Worm (Caenorhabditis elegans): ENCODE results near the gene mam-3.

The mam-3 gene

ce11 chrIV:13483596-13483995 lies 38.4 kb upstream of the mam-3 start:
- TF ChIP-seq ceh-9 (tag; optimal IDR thresholded peaks at IDR 0.05) (no peak), ztf-11 (tag; optimal IDR thresholded peaks at IDR 0.05) (no peak), zag-1 (tag; optimal IDR thresholded peaks at IDR 0.05) (no peak), ceh-16 (tag; optimal IDR thresholded peaks at IDR 0.05) (no peak), mdl-1 (tag; optimal IDR thresholded peaks at IDR 0.05) (no peak), hmg-11 (tag; optimal IDR thresholded peaks at IDR 0.05) (no peak), nhr-28 (tag; optimal IDR thresholded peaks at IDR 0.05) (no peak), pha-4 (tag; optimal IDR thresholded peaks at IDR 0.05) (no peak), unc-62 (GFP tag; optimal IDR thresholded peaks at IDR 0.05) (no peak), R02D3.7 (tag; optimal IDR thresholded peaks at IDR 0.05) (no peak), egl-27 (tag; optimal IDR thresholded peaks at IDR 0.05) (no peak), ama-1 (optimal IDR thresholded peaks at IDR 0.05) (no peak), nhr-76 (tag; optimal IDR thresholded peaks at IDR 0.05) (no peak)

- TF ChIP-seq lin-39 (tag; optimal IDR thresholded peaks at IDR 0.05) (no peak), fkh-10 (GFP tag; optimal IDR thresholded peaks at IDR 0.05) (no peak), ceh-28 (tag; optimal IDR thresholded peaks at IDR 0.05) (no peak), ceh-16 (tag; optimal IDR thresholded peaks at IDR 0.05) (no peak), pqm-1 (tag; optimal IDR thresholded peaks at IDR 0.05) (no peak), mml-1 (tag; optimal IDR thresholded peaks at IDR 0.05) (no peak), nhr-43 (tag; optimal IDR thresholded peaks at IDR 0.05; ENCODE audit: poor library complexity, severe bottlenecking) (no peak), lsy-12 (tag; optimal IDR thresholded peaks at IDR 0.05) (no peak), fkh-2 (tag; optimal IDR thresholded peaks at IDR 0.05) (no peak), nhr-11 (tag; optimal IDR thresholded peaks at IDR 0.05) (no peak), daf-12 (tag; optimal IDR thresholded peaks at IDR 0.05) (no peak), eor-1 (tag; optimal IDR thresholded peaks at IDR 0.05) (no peak), egl-5 (tag; optimal IDR thresholded peaks at IDR 0.05) (no peak), mdl-1 (tag; optimal IDR thresholded peaks at IDR 0.05) (no peak), nfya-1 (tag; optimal IDR thresholded peaks at IDR 0.05; ENCODE audit: insufficient read depth) (no peak), ama-1 (optimal IDR thresholded peaks at IDR 0.05) (no peak), ztf-11 (tag; optimal IDR thresholded peaks at IDR 0.05) (no peak)
Observed at ce11 chrIV:13482469-13482868, 37.3 kb upstream of the mam-3 start, which contains the start of gene Y38H8A.1. Gene Y38H8A.1, plus strand, starts transcription at chrIV:13482769.

DNA sequence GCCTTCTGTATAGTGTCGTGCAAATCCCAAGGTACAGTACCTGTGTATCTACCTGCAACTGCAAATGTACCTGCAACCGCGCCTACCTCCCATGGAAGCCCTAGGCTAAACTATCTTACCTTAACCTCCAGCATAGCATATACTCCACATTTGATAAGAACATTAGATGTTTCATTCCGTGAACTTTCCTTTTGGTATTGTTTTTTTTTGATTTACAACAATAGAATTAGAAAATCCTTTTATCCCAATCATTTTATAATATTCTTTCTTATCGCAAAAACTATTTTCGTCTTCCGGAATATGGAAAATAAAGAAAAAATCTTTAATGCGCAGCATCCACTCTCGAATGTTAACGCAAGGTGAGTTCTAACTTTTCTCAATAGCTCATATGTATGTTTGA lies 29.0 kb upstream of the mam-3 start, which contains the start of gene Y38H8A.2:
TSS of gene Y38H8A.2 (plus strand) at position 301 of the 400 bp plus-strand sequence.
- no peak for TF ChIP-seq mdl-1 (tag; optimal IDR thresholded peaks at IDR 0.05)
- no peak for TF ChIP-seq nhr-23 (tag; optimal IDR thresholded peaks at IDR 0.05)
- no peak for TF ChIP-seq egl-5 (tag; optimal IDR thresholded peaks at IDR 0.05)
- TF ChIP-seq lin-39 (tag; optimal IDR thresholded peaks at IDR 0.05): no peak
- TF ChIP-seq nhr-237 (tag; optimal IDR thresholded peaks at IDR 0.05): no peak
- no peak for TF ChIP-seq nhr-76 (tag; optimal IDR thresholded peaks at IDR 0.05)
- no peak for TF ChIP-seq ceh-16 (tag; optimal IDR thresholded peaks at IDR 0.05)
- TF ChIP-seq tbx-2 (tag; optimal IDR thresholded peaks at IDR 0.05): no peak
- no peak for TF ChIP-seq ztf-11 (tag; optimal IDR thresholded peaks at IDR 0.05)
- TF ChIP-seq elt-3 (tag; optimal IDR thresholded peaks at IDR 0.05): no peak
- TF ChIP-seq unc-62 (GFP tag; optimal IDR thresholded peaks at IDR 0.05): no peak
- TF ChIP-seq snpc-4 (tag; optimal IDR thresholded peaks at IDR 0.05): no peak

ce11 chrIV:13472011-13472410 lies 26.8 kb upstream of the mam-3 start, which contains the start of the genes ttbk-8.1 and Y38H8A.4:
Gene ttbk-8.1, plus strand, starts transcription at chrIV:13472311.
Gene Y38H8A.4, minus strand, starts transcription at chrIV:13472376.
- TF ChIP-seq lsy-12 (tag; optimal IDR thresholded peaks at IDR 0.05) (no peak), mml-1 (tag; optimal IDR thresholded peaks at IDR 0.05) (no peak), snpc-4 (tag; optimal IDR thresholded peaks at IDR 0.05) (no peak)

ce11 chrIV:13465797-13466196 lies 20.6 kb upstream of the mam-3 start, which contains the start of gene fezf-1:
Gene fezf-1, plus strand, starts transcription at chrIV:13466097.
- TF ChIP-seq egl-5 (tag; optimal IDR thresholded peaks at IDR 0.05) (no peak), nhr-43 (tag; optimal IDR thresholded peaks at IDR 0.05; ENCODE audit: poor library complexity, severe bottlenecking) (no peak), ama-1 (optimal IDR thresholded peaks at IDR 0.05) (no peak)

- no peak for TF ChIP-seq mdl-1 (tag; optimal IDR thresholded peaks at IDR 0.05)
- TF ChIP-seq nhr-25 (tag; optimal IDR thresholded peaks at IDR 0.05): no peak
- TF ChIP-seq fkh-2 (tag; optimal IDR thresholded peaks at IDR 0.05): no peak
- no peak for TF ChIP-seq ceh-28 (tag; optimal IDR thresholded peaks at IDR 0.05)
- TF ChIP-seq ama-1 (optimal IDR thresholded peaks at IDR 0.05): no peak
- TF ChIP-seq ZK546.5 (tag; optimal IDR thresholded peaks at IDR 0.05): no peak
- no peak for TF ChIP-seq jun-1 (tag; optimal IDR thresholded peaks at IDR 0.05)
- TF ChIP-seq nhr-77 (tag; optimal IDR thresholded peaks at IDR 0.05): no peak
- TF ChIP-seq egl-27 (tag; optimal IDR thresholded peaks at IDR 0.05): no peak
- no peak for TF ChIP-seq pqm-1 (tag; optimal IDR thresholded peaks at IDR 0.05)
- TF ChIP-seq nhr-28 (tag; optimal IDR thresholded peaks at IDR 0.05): no peak
Observed at ce11 chrIV:13460876-13461275, 15.7 kb upstream of the mam-3 start, which contains the start of gene Y38H8A.12. Gene Y38H8A.12, minus strand, starts transcription at chrIV:13460976.

Data from whole organism, L3 larva.